Worm (Caenorhabditis elegans) whole organism, L1 larva: Measurements from ENCODE around the gene nmr-2.

Experiments
- C16A3.4 ChIP-seq: fragments of 150-350 bp; optimal IDR thresholded peaks from 2 replicates; lab custom pipeline; 2014; ENCODE audit warnings: missing biosample characterization, missing genetic modification characterization
- Y116A8C.19 ChIP-seq: sonication (generic microtip); optimal IDR thresholded peaks from 2 replicates; lab custom pipeline; 2016; ENCODE audit warnings: missing compliant biosample characterization, missing genetic modification characterization, borderline replicate concordance
- aha-1 ChIP-seq: fragments of 150-350 bp; optimal IDR thresholded peaks from 2 replicates; lab custom pipeline; 2014; ENCODE audit warnings: missing biosample characterization, missing genetic modification characterization
- aly-2 ChIP-seq: fragments of 150-350 bp; optimal IDR thresholded peaks from 2 replicates; lab custom pipeline; 2014; ENCODE audit warnings: missing biosample characterization, missing genetic modification characterization
- blmp-1 ChIP-seq: fragments of 150-350 bp; optimal IDR thresholded peaks from 2 replicates; lab custom pipeline; 2014; ENCODE audit warnings: missing biosample characterization, missing genetic modification characterization
- ceh-63 ChIP-seq: fragments of 200-800 bp; sonication (Bioruptor generic); optimal IDR thresholded peaks from 2 replicates; lab custom pipeline; 2018; ENCODE audit warnings: mild to moderate bottlenecking, missing genetic modification characterization, missing compliant biosample characterization
- ceh-8 ChIP-seq: fragments of 200-800 bp; sonication (Bioruptor generic); optimal IDR thresholded peaks from 2 replicates; lab custom pipeline; 2018; ENCODE audit warnings: mild to moderate bottlenecking, missing genetic modification characterization, moderate library complexity, missing compliant biosample characterization
- ceh-82 ChIP-seq, 3 experiments: fragments of 150-350 bp in 1 of 3; sonication (generic microtip) in 2 of 3; optimal IDR thresholded peaks; 2 replicates each; lab custom pipeline; 2014 to 2017; ENCODE audit warnings: missing biosample characterization in 3 of 3, missing genetic modification characterization in 3 of 3
- ceh-88 ChIP-seq: fragments of 200-800 bp; sonication (Bioruptor generic); IDR thresholded peaks from 2 replicates; pipeline ENCODE4 v1.3.6; 2022; ENCODE audit warnings: missing genetic modification characterization, missing compliant biosample characterization
- dsc-1 ChIP-seq: sonication (generic microtip); optimal IDR thresholded peaks from 2 replicates; lab custom pipeline; 2016; ENCODE audit warnings: mild to moderate bottlenecking, missing genetic modification characterization, missing compliant biosample characterization
- efl-1 ChIP-seq, 4 experiments: fragments of 150-350 bp; optimal IDR thresholded peaks in 3 of 4; peaks in 1 of 4; 1 replicate in 1 of 4; 2 replicates in 3 of 4; lab custom pipeline; 2014; ENCODE audit warnings: missing biosample characterization in 2 of 4, missing genetic modification characterization in 2 of 4, missing genetic modification reagents in 2 of 4
- egl-13 ChIP-seq: sonication (generic microtip); optimal IDR thresholded peaks from 2 replicates; lab custom pipeline; 2016; ENCODE audit warnings: missing genotype, missing genetic modification reagents, missing genetic modification characterization, missing compliant biosample characterization
- egl-27 ChIP-seq, 2 experiments: fragments of 150-350 bp in 1 of 2; sonication (generic microtip); optimal IDR thresholded peaks; 3 replicates each; lab custom pipeline; 2017 to 2018; ENCODE audit warnings: missing biosample characterization in 2 of 2, missing genetic modification characterization in 2 of 2, missing genetic modification reagents in 2 of 2
- elt-2 ChIP-seq: sonication (generic microtip); optimal IDR thresholded peaks from 2 replicates; lab custom pipeline; 2016; ENCODE audit warnings: missing genetic modification characterization, mild to moderate bottlenecking, inconsistent platforms, missing compliant biosample characterization, missing genetic modification reagents
- elt-3 ChIP-seq, 6 experiments: fragments of 150-350 bp in 1 of 6; sonication (generic microtip); optimal IDR thresholded peaks; 2 replicates each; lab custom pipeline; 2017 to 2018; ENCODE audit warnings: missing biosample characterization in 6 of 6, missing genetic modification characterization in 6 of 6, inconsistent platforms in 1 of 6
- fkh-10 ChIP-seq: sonication (generic microtip); optimal IDR thresholded peaks from 2 replicates; lab custom pipeline; 2017; ENCODE audit warnings: missing biosample characterization, missing genetic modification reagents, missing genetic modification characterization
- fkh-4 ChIP-seq: sonication (generic microtip); optimal IDR thresholded peaks from 2 replicates; lab custom pipeline; 2016; ENCODE audit warnings: missing compliant biosample characterization, missing genetic modification characterization, borderline replicate concordance
- fkh-8 ChIP-seq: sonication (generic microtip); optimal IDR thresholded peaks from 2 replicates; lab custom pipeline; 2016; ENCODE audit warnings: mild to moderate bottlenecking, missing genetic modification characterization, missing compliant biosample characterization
- hpl-2 ChIP-seq: fragments of 150-350 bp; optimal IDR thresholded peaks from 2 replicates; lab custom pipeline; 2014; ENCODE audit warnings: missing biosample characterization, missing genetic modification reagents, missing genetic modification characterization
- irx-1 ChIP-seq: sonication (generic microtip); optimal IDR thresholded peaks from 2 replicates; lab custom pipeline; 2016; ENCODE audit warnings: missing genetic modification characterization, missing compliant biosample characterization
- isw-1 ChIP-seq: fragments of 200-800 bp; sonication (Bioruptor generic); IDR thresholded peaks from 2 replicates; pipeline ENCODE4 v1.3.6; 2022; ENCODE audit warnings: missing genetic modification characterization, missing compliant biosample characterization
- lin-14 ChIP-seq: fragments of 200-800 bp; sonication (Bioruptor generic); optimal IDR thresholded peaks from 2 replicates; lab custom pipeline; 2018; ENCODE audit warnings: mild to moderate bottlenecking, missing genetic modification characterization, moderate library complexity, missing compliant biosample characterization
- mab-9 ChIP-seq: fragments of 200-800 bp; sonication (Bioruptor generic); IDR thresholded peaks from 2 replicates; pipeline ENCODE4 v1.3.6; 2022; ENCODE audit warnings: missing genetic modification reagents, missing genetic modification characterization, missing compliant biosample characterization
- mdl-1 ChIP-seq, 2 experiments: fragments of 150-350 bp; optimal IDR thresholded peaks; 2 replicates each; lab custom pipeline; 2014 to 2017; ENCODE audit warnings: missing biosample characterization in 2 of 2, missing genetic modification characterization in 2 of 2, inconsistent platforms in 1 of 2
- nhr-11 ChIP-seq: fragments of 150-350 bp; optimal IDR thresholded peaks from 2 replicates; lab custom pipeline; 2014; ENCODE audit warnings: missing biosample characterization, missing genetic modification characterization
- nhr-19 ChIP-seq: fragments of 200-800 bp; sonication (Bioruptor generic); conservative IDR thresholded peaks from 2 replicates; pipeline ENCODE4 v1.3.6; 2022; ENCODE audit warnings: missing genetic modification characterization, missing compliant biosample characterization
- nhr-20 ChIP-seq: sonication (generic microtip); optimal IDR thresholded peaks from 2 replicates; lab custom pipeline; 2016; ENCODE audit warnings: mild to moderate bottlenecking, missing genetic modification characterization, missing compliant biosample characterization
- nhr-237 ChIP-seq: fragments of 150-350 bp; optimal IDR thresholded peaks from 2 replicates; lab custom pipeline; 2014; ENCODE audit warnings: missing biosample characterization, missing genetic modification characterization
- nhr-28 ChIP-seq: fragments of 150-350 bp; optimal IDR thresholded peaks from 2 replicates; lab custom pipeline; 2014; ENCODE audit warnings: missing biosample characterization, missing genetic modification characterization
- nhr-47 ChIP-seq: sonication (generic microtip); optimal IDR thresholded peaks from 2 replicates; lab custom pipeline; 2016; ENCODE audit warnings: mild to moderate bottlenecking, missing genetic modification characterization, moderate library complexity, missing compliant biosample characterization
- nhr-71 ChIP-seq: sonication (generic microtip); optimal IDR thresholded peaks from 2 replicates; lab custom pipeline; 2016; ENCODE audit warnings: mild to moderate bottlenecking, missing genetic modification characterization, moderate library complexity, missing compliant biosample characterization
- nhr-77 ChIP-seq: fragments of 150-350 bp; optimal IDR thresholded peaks from 2 replicates; lab custom pipeline; 2014; ENCODE audit warnings: missing biosample characterization, missing genetic modification characterization
- nhr-84 ChIP-seq: sonication (generic microtip); optimal IDR thresholded peaks from 2 replicates; lab custom pipeline; 2017; ENCODE audit warnings: missing biosample characterization, missing genetic modification characterization
- pax-3 ChIP-seq: fragments of 200-800 bp; sonication (Bioruptor generic); optimal IDR thresholded peaks from 2 replicates; lab custom pipeline; 2018; ENCODE audit warnings: mild to moderate bottlenecking, missing genetic modification characterization, moderate library complexity, missing compliant biosample characterization
- rnt-1 ChIP-seq: sonication (generic microtip); optimal IDR thresholded peaks from 2 replicates; lab custom pipeline; 2016; ENCODE audit warnings: mild to moderate bottlenecking, missing genetic modification characterization, moderate library complexity, missing compliant biosample characterization
- sox-4 ChIP-seq: sonication (generic microtip); optimal IDR thresholded peaks from 2 replicates; lab custom pipeline; 2016; ENCODE audit warnings: missing genetic modification characterization, missing compliant biosample characterization
- sptf-1 ChIP-seq: fragments of 150-350 bp; optimal IDR thresholded peaks from 2 replicates; lab custom pipeline; 2014; ENCODE audit warnings: missing biosample characterization, missing genetic modification characterization
- sup-37 ChIP-seq: fragments of 200-800 bp; sonication (Bioruptor generic); optimal IDR thresholded peaks from 2 replicates; lab custom pipeline; 2018; ENCODE audit warnings: mild to moderate bottlenecking, missing genetic modification characterization, missing compliant biosample characterization
- unc-86 ChIP-seq: sonication (generic microtip); optimal IDR thresholded peaks from 2 replicates; lab custom pipeline; 2016; ENCODE audit warnings: missing genetic modification characterization, missing compliant biosample characterization
- vab-15 ChIP-seq: sonication (generic microtip); optimal IDR thresholded peaks from 2 replicates; lab custom pipeline; 2017; ENCODE audit warnings: missing genotype, mild to moderate bottlenecking, missing genetic modification characterization, missing compliant biosample characterization
- zip-4 ChIP-seq: fragments of 200-800 bp; sonication (Bioruptor generic); optimal IDR thresholded peaks from 2 replicates; lab custom pipeline; 2018; ENCODE audit warnings: mild to moderate bottlenecking, missing genetic modification characterization, moderate library complexity, missing compliant biosample characterization
- ztf-4 ChIP-seq: fragments of 150-350 bp; optimal IDR thresholded peaks from 2 replicates; lab custom pipeline; 2014; ENCODE audit warnings: missing biosample characterization, missing genetic modification characterization

Gene nmr-2

DNA sequence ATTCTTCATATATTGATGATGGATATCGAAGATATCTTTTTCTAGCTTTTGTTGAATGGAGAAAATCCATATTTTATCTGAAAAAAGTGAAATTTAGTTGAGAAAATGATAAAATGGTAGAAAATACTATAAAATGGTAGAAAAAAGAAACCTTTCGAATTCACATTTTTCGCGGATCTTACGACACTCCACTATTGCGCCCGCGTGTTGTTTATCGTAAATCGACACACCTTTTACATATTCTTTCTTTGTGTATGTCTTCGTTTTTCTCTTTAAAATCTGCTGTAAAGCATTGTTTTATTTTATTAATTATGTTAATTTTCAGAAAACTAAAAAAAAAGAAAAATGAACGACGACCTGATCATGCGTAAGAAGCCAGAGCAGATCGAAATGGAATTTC, 20.6 kb downstream of the nmr-2 start, which contains the start of the genes cdt-2 and T01C3.2 (continued):
- TF ChIP-seq unc-86 (tag; lab: Kevin White, UChicago) = peak; percentile 12

DNA sequence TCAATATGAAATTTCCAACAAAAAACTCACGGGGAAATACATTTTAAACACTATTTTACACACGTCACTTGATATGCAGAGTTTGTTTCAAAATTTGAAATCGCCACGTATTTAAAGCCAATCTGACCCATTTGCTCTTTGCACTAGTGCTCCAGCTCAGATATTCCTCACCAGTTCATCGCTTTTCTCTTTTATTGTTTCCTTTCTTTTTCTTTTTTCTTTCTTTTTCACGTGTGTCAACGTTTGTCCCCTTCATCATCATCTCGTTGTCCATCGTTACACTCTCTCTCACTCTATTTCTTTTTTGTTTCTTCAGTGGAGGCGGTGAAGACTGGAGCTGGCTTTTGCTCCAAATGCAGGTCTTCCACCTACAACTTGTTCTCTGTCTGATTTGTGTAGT, 26.9 kb downstream of the nmr-2 start, which contains the start of gene F02D8.4:
TSS of gene F02D8.4 (plus strand) at position 301 of the 400 bp plus-strand sequence.
- TF ChIP-seq nhr-11 (tag; lab: Kevin White, UChicago) (no peak), ceh-88 (GFP tag; lab: Robert Waterston, UW) (no peak), blmp-1 (peak; percentile 44), nhr-19 (GFP tag; lab: Robert Waterston, UW) (no peak), isw-1 (GFP tag; lab: Robert Waterston, UW) (no peak), C16A3.4 (tag; lab: Kevin White, UChicago) (no peak), dsc-1 (tag; lab: Kevin White, UChicago) (no peak), nhr-47 (tag; lab: Kevin White, UChicago) (no peak), rnt-1 (tag; lab: Kevin White, UChicago) (peak; percentile 29), nhr-20 (tag; lab: Kevin White, UChicago) (no peak), zip-4 (GFP tag; lab: Kevin White, UChicago) (no peak), efl-1 (optimal IDR thresholded peaks at IDR 0.05; lab: Kevin White, UChicago) (no peak), efl-1 (GFP tag; optimal IDR thresholded peaks at IDR 0.05 in 1 of 2; lab: Kevin White, UChicago) (peak in 1 of 2 experiments; percentile 51)

- TF ChIP-seq nhr-47 (tag; lab: Kevin White, UChicago) = no peak
- TF ChIP-seq aha-1 = no peak
- no peak for TF ChIP-seq ceh-8 (GFP tag; lab: Kevin White, UChicago)
- peak; percentile 19 for TF ChIP-seq fkh-8 (tag; lab: Kevin White, UChicago)
- no peak for TF ChIP-seq egl-27 (tag; optimal IDR thresholded peaks at IDR 0.05; lab: Kevin White, UChicago)
- TF ChIP-seq nhr-28 (tag; lab: Kevin White, UChicago) = no peak
- no peak for TF ChIP-seq elt-3 (tag; optimal IDR thresholded peaks at IDR 0.05; lab: Kevin White, UChicago)
Measured at ce11 chrV:14979937-14980336, 31.5 kb downstream of the nmr-2 start, which contains the start of gene xbx-1. xbx-1 (plus strand) TSS chrV:14980237.

DNA sequence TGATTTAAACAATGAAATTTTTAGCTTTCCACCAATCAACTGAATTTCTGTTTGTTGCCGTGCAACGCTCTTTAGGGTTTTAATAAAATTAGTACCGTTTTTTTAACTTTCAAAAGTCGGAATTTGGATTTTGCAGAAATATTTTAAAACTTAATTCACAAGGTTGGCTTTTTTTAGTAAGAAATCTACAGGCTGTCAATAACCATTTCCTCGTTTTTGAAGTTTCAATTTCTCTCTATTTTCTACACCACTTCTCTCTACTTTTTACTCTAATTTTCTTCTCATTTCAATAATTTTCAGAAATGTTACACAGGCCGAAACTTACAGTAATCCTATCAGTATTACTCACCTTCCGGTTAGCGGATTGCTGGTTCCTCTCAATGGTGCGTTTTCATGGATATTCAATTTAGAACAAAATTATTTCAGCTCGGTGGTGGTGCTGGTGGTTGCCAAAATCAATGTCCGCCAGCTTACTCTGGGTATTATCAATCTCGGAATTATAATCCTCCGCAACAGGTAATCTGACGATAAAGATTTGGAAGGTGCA, 33.2 kb downstream of the nmr-2 start, which contains the start of the genes grd-12 and F02D8.1:
TSS of gene grd-12 (plus strand) at position 301 of the 547 bp plus-strand sequence.
TSS of gene F02D8.1 (minus strand) at position 497 of the 547 bp plus-strand sequence.
- TF ChIP-seq elt-2 (tag; lab: Kevin White, UChicago) (no peak), egl-27 (tag; optimal IDR thresholded peaks at IDR 0.05; lab: Kevin White, UChicago) (no peak), vab-15 (tag; lab: Kevin White, UChicago) (no peak), mab-9 (GFP tag; lab: Robert Waterston, UW) (no peak), sup-37 (GFP tag; lab: Kevin White, UChicago) (no peak), egl-13 (tag; lab: Kevin White, UChicago) (no peak), ceh-88 (GFP tag; lab: Robert Waterston, UW) (no peak), ceh-82 (tag; optimal IDR thresholded peaks at IDR 0.05; lab: Kevin White, UChicago) (no peak), mdl-1 (tag; optimal IDR thresholded peaks at IDR 0.05; lab: Kevin White, UChicago) (no peak), hpl-2 (GFP tag; lab: Kevin White, UChicago) (no peak), nhr-77 (tag; lab: Kevin White, UChicago) (no peak), sptf-1 (tag; lab: Kevin White, UChicago) (no peak)
- TF ChIP-seq, all 84 proteins: peak for 0

ce11 chrV:14971136-14971535, 40.3 kb downstream of the nmr-2 start, which contains the start of gene nlp-59:
nlp-59 (plus strand) TSS chrV:14971436.
- TF ChIP-seq nhr-237 (tag; lab: Kevin White, UChicago) = no peak
- TF ChIP-seq C16A3.4 (tag; lab: Kevin White, UChicago) = no peak
- TF ChIP-seq Y116A8C.19 (tag; lab: Kevin White, UChicago) = no peak
- no peak for TF ChIP-seq pax-3 (tag; lab: Kevin White, UChicago)
- no peak for TF ChIP-seq aly-2 (tag; lab: Kevin White, UChicago)
- no peak for TF ChIP-seq nhr-71
- TF ChIP-seq fkh-10 (GFP tag; lab: Kevin White, UChicago) = no peak
- TF ChIP-seq mab-9 (GFP tag; lab: Robert Waterston, UW) = no peak
- no peak for TF ChIP-seq irx-1 (tag; lab: Kevin White, UChicago)
- no peak for TF ChIP-seq fkh-4 (tag; lab: Kevin White, UChicago)
- no peak for TF ChIP-seq ceh-63 (GFP tag; lab: Kevin White, UChicago)
- no peak for TF ChIP-seq zip-4 (GFP tag; lab: Kevin White, UChicago)
- TF ChIP-seq lin-14 (GFP tag; lab: Kevin White, UChicago) = no peak
- no peak for TF ChIP-seq egl-13 (tag; lab: Kevin White, UChicago)
- TF ChIP-seq ztf-4 (tag; lab: Kevin White, UChicago) = no peak
- TF ChIP-seq isw-1 (GFP tag; lab: Robert Waterston, UW) = no peak
- no peak for TF ChIP-seq nhr-84 (tag; lab: Kevin White, UChicago)
- TF ChIP-seq rnt-1 (tag; lab: Kevin White, UChicago) = no peak
- no peak for TF ChIP-seq sox-4
